Worm (Caenorhabditis elegans): ENCODE measurements around the gene F41G4.7.

F41G4.7 gene

ce11 chrX:16825358-16825757 is 10.8 kb downstream of the F41G4.7 start, which contains the start of gene sto-5:
TSS of gene sto-5 (minus strand) at chrX:16825458.
- no peak for TF ChIP-seq aly-2 (tag; optimal IDR thresholded peaks at IDR 0.05)
- TF ChIP-seq isw-1 (GFP tag; IDR thresholded peaks at IDR 0.05) = no peak
- TF ChIP-seq lsy-2 (tag; optimal IDR thresholded peaks at IDR 0.05) = no peak
- no peak for TF ChIP-seq mdl-1 (tag; optimal IDR thresholded peaks at IDR 0.05)
- no peak for TF ChIP-seq lin-35 (GFP tag; optimal IDR thresholded peaks at IDR 0.05)
- TF ChIP-seq skn-1 (tag; optimal IDR thresholded peaks at IDR 0.05) = no peak
- TF ChIP-seq elt-2 (tag; optimal IDR thresholded peaks at IDR 0.05) = no peak
- TF ChIP-seq aha-1 (tag; optimal IDR thresholded peaks at IDR 0.05) = no peak
- no peak for TF ChIP-seq ceh-88 (GFP tag; IDR thresholded peaks at IDR 0.05)
- TF ChIP-seq nhr-76 (tag; optimal IDR thresholded peaks at IDR 0.05) = no peak

- no peak for TF ChIP-seq nhr-84 (tag; optimal IDR thresholded peaks at IDR 0.05)
- TF ChIP-seq unc-130 (tag; optimal IDR thresholded peaks at IDR 0.05) = no peak
- no peak for TF ChIP-seq ces-1 (GFP tag; optimal IDR thresholded peaks at IDR 0.05)
- no peak for TF ChIP-seq nhr-237 (tag; optimal IDR thresholded peaks at IDR 0.05)
- no peak for TF ChIP-seq mab-9 (GFP tag; IDR thresholded peaks at IDR 0.05)
- no peak for TF ChIP-seq F16B12.6 (tag; optimal IDR thresholded peaks at IDR 0.05)
- no peak for TF ChIP-seq nhr-11 (tag; optimal IDR thresholded peaks at IDR 0.05)
- TF ChIP-seq mef-2 (tag; optimal IDR thresholded peaks at IDR 0.05) = no peak
- no peak for TF ChIP-seq lir-3 (tag; optimal IDR thresholded peaks at IDR 0.05; ENCODE audit: poor library complexity)
- no peak for TF ChIP-seq nhr-77 (tag; optimal IDR thresholded peaks at IDR 0.05)
- no peak for TF ChIP-seq lsy-2 (tag; optimal IDR thresholded peaks at IDR 0.05)
- no peak for TF ChIP-seq ceh-88 (GFP tag; IDR thresholded peaks at IDR 0.05)
- TF ChIP-seq ztf-4 (tag; optimal IDR thresholded peaks at IDR 0.05) = no peak
Observed at ce11 chrX:16821533-16821932, 14.7 kb downstream of the F41G4.7 start.

- TF ChIP-seq F16B12.6 (tag; optimal IDR thresholded peaks at IDR 0.05) (no peak), efl-1 (optimal IDR thresholded peaks at IDR 0.05) (no peak), efl-1 (GFP tag; optimal IDR thresholded peaks at IDR 0.05 in 1 of 2) (peak in 1 of 2 experiments; percentile 56)
Observed at ce11 chrX:16818271-16818670, 17.9 kb downstream of the F41G4.7 start.

- TF ChIP-seq ets-5 (GFP tag; IDR thresholded peaks at IDR 0.05) (no peak), nhr-237 (tag; optimal IDR thresholded peaks at IDR 0.05) (no peak), hlh-17 (GFP tag; optimal IDR thresholded peaks at IDR 0.05; ENCODE audit: borderline replicate concordance) (no peak), ceh-88 (GFP tag; IDR thresholded peaks at IDR 0.05) (no peak), ceh-82 (tag; optimal IDR thresholded peaks at IDR 0.05) (no peak), rnt-1 (tag; optimal IDR thresholded peaks at IDR 0.05) (no peak), fkh-10 (GFP tag; optimal IDR thresholded peaks at IDR 0.05) (peak; percentile 34), lin-14 (GFP tag; optimal IDR thresholded peaks at IDR 0.05) (peak; percentile 51), snu-23 (GFP tag; optimal IDR thresholded peaks at IDR 0.05) (no peak), nhr-77 (tag; optimal IDR thresholded peaks at IDR 0.05) (no peak), C04F5.9 (tag; optimal IDR thresholded peaks at IDR 0.05) (no peak)
Observed at ce11 chrX:16816854-16817253, 19.4 kb downstream of the F41G4.7 start.

ce11 chrX:16815508-16815907 is 20.7 kb downstream of the F41G4.7 start:
- TF ChIP-seq tbx-2 (tag; optimal IDR thresholded peaks at IDR 0.05) (peak; percentile 32), elt-3 (tag; optimal IDR thresholded peaks at IDR 0.05) (peak in 1 of 6 experiments; percentile 3), dsc-1 (tag; optimal IDR thresholded peaks at IDR 0.05) (peak; percentile 95), swsn-7 (tag; optimal IDR thresholded peaks at IDR 0.05) (peak; percentile 3), lin-35 (GFP tag; optimal IDR thresholded peaks at IDR 0.05) (peak in 1 of 2 experiments; percentile 20), pag-3 (tag; optimal IDR thresholded peaks at IDR 0.05; ENCODE audit: borderline replicate concordance, insufficient read depth) (peak; percentile 68), snu-23 (GFP tag; optimal IDR thresholded peaks at IDR 0.05) (peak; percentile 47), blmp-1 (tag; optimal IDR thresholded peaks at IDR 0.05) (no peak), mep-1 (tag; optimal IDR thresholded peaks at IDR 0.05) (peak; percentile 42), sptf-1 (tag; optimal IDR thresholded peaks at IDR 0.05) (no peak), rnt-1 (tag; optimal IDR thresholded peaks at IDR 0.05) (peak; percentile 78), C16A3.4 (tag; optimal IDR thresholded peaks at IDR 0.05) (no peak), lsy-2 (tag; optimal IDR thresholded peaks at IDR 0.05) (peak; percentile 35 to 43), unc-98 (GFP tag; IDR thresholded peaks at IDR 0.05) (peak; percentile 45; the same call in 1 of the 2 replicates), lir-3 (tag; optimal IDR thresholded peaks at IDR 0.05; ENCODE audit: poor library complexity) (peak; percentile 24), nhr-47 (tag; optimal IDR thresholded peaks at IDR 0.05) (peak; percentile 22), xbp-1 (tag; optimal IDR thresholded peaks at IDR 0.05) (peak; percentile 17), lin-14 (GFP tag; optimal IDR thresholded peaks at IDR 0.05) (peak; percentile 81), nhr-19 (GFP tag; conservative IDR thresholded peaks at IDR 0.05) (peak; percentile 60), fkh-4 (tag; optimal IDR thresholded peaks at IDR 0.05; ENCODE audit: borderline replicate concordance) (peak; percentile 39), unc-86 (tag; optimal IDR thresholded peaks at IDR 0.05) (no peak), ces-1 (GFP tag; optimal IDR thresholded peaks at IDR 0.05) (no peak)
